Worm (Caenorhabditis elegans) whole organism, mixed stage, embryonic: ENCODE data around the gene C15B12.2.

Experiments
- M03D4.4 ChIP-seq: sonication (generic microtip); optimal IDR thresholded peaks from 2 replicates; lab custom pipeline; 2017; ENCODE audit warnings: mild to moderate bottlenecking, missing genetic modification characterization, missing compliant biosample characterization
- bed-3 ChIP-seq: fragments of 200-800 bp; sonication (Bioruptor generic); optimal IDR thresholded peaks from 3 replicates; lab custom pipeline; 2018; ENCODE audit warnings: mild to moderate bottlenecking, missing genetic modification characterization, moderate library complexity, missing compliant biosample characterization
- blmp-1 ChIP-seq: fragments of 150-350 bp; optimal IDR thresholded peaks from 2 replicates; lab custom pipeline; 2014; ENCODE audit warnings: missing biosample characterization, missing genetic modification characterization
- ceh-39 ChIP-seq: fragments of 150-350 bp; optimal IDR thresholded peaks from 2 replicates; lab custom pipeline; 2014; ENCODE audit warnings: missing biosample characterization, missing genetic modification characterization
- ceh-43 ChIP-seq: fragments of 200-800 bp; sonication (Bioruptor generic); optimal IDR thresholded peaks from 2 replicates; lab custom pipeline; 2018; ENCODE audit warnings: mild to moderate bottlenecking, missing genetic modification characterization, moderate library complexity, missing compliant biosample characterization
- ceh-83 ChIP-seq: fragments of 200-800 bp; sonication (Bioruptor generic); optimal IDR thresholded peaks from 2 replicates; lab custom pipeline; 2018; ENCODE audit warnings: mild to moderate bottlenecking, missing genetic modification characterization, missing compliant biosample characterization
- ces-1 ChIP-seq: fragments of 150-350 bp; optimal IDR thresholded peaks from 2 replicates; lab custom pipeline; 2014; ENCODE audit warnings: missing biosample characterization, missing genetic modification reagents, missing genetic modification characterization
- cnd-1 ChIP-seq: fragments of 200-800 bp; sonication (Bioruptor generic); optimal IDR thresholded peaks from 2 replicates; lab custom pipeline; 2018; ENCODE audit warnings: mild to moderate bottlenecking, missing genetic modification characterization, missing compliant biosample characterization
- drap-1 ChIP-seq: fragments of 200-800 bp; sonication (Bioruptor generic); optimal IDR thresholded peaks from 3 replicates; lab custom pipeline; 2018; ENCODE audit warnings: mild to moderate bottlenecking, missing genetic modification characterization, missing compliant biosample characterization
- elt-1 ChIP-seq: sonication (generic microtip); optimal IDR thresholded peaks from 2 replicates; lab custom pipeline; 2017; ENCODE audit warnings: missing genetic modification characterization, mild to moderate bottlenecking, missing compliant biosample characterization, antibody characterized with exemption, moderate library complexity, borderline replicate concordance; ENCODE audit not compliant: insufficient read depth
- elt-3 ChIP-seq: fragments of 150-350 bp; optimal IDR thresholded peaks from 2 replicates; lab custom pipeline; 2014; ENCODE audit warnings: missing biosample characterization, missing genetic modification characterization
- flh-1 ChIP-seq: fragments of 200-800 bp; sonication (Bioruptor generic); optimal IDR thresholded peaks from 2 replicates; lab custom pipeline; 2018; ENCODE audit warnings: mild to moderate bottlenecking, missing genetic modification characterization, moderate library complexity, missing compliant biosample characterization
- ham-2 ChIP-seq: fragments of 200-800 bp; sonication (Bioruptor generic); optimal IDR thresholded peaks from 2 replicates; lab custom pipeline; 2018; ENCODE audit warnings: mild to moderate bottlenecking, missing genetic modification characterization, missing compliant biosample characterization
- hlh-1 ChIP-seq: fragments of 150-350 bp; optimal IDR thresholded peaks from 2 replicates; lab custom pipeline; 2014; ENCODE audit warnings: missing biosample characterization, missing genetic modification reagents, missing genetic modification characterization
- lin-32 ChIP-seq: fragments of 200-800 bp; sonication (Bioruptor generic); optimal IDR thresholded peaks from 2 replicates; lab custom pipeline; 2018; ENCODE audit warnings: mild to moderate bottlenecking, missing genetic modification characterization, missing compliant biosample characterization
- lsy-2 ChIP-seq: fragments of 150-350 bp; optimal IDR thresholded peaks from 2 replicates; lab custom pipeline; 2014; ENCODE audit warnings: missing biosample characterization, missing genetic modification characterization
- mab-5 ChIP-seq: fragments of 150-350 bp; optimal IDR thresholded peaks from 2 replicates; lab custom pipeline; 2014; ENCODE audit warnings: missing biosample characterization, missing genetic modification characterization
- mep-1 ChIP-seq: fragments of 150-350 bp; optimal IDR thresholded peaks from 2 replicates; lab custom pipeline; 2017; ENCODE audit warnings: missing biosample characterization, missing genetic modification reagents, missing genetic modification characterization, inconsistent platforms
- mls-2 ChIP-seq: sonication (generic microtip); optimal IDR thresholded peaks from 2 replicates; lab custom pipeline; 2016; ENCODE audit warnings: mild to moderate bottlenecking, missing genetic modification characterization, moderate library complexity, missing compliant biosample characterization
- nhr-12 ChIP-seq: fragments of 150-350 bp; optimal IDR thresholded peaks from 2 replicates; lab custom pipeline; 2014; ENCODE audit warnings: missing biosample characterization, missing genetic modification characterization
- nhr-2 ChIP-seq: fragments of 150-350 bp; optimal IDR thresholded peaks from 2 replicates; lab custom pipeline; 2014; ENCODE audit warnings: missing biosample characterization, missing genetic modification characterization
- nhr-237 ChIP-seq: fragments of 150-350 bp; optimal IDR thresholded peaks from 2 replicates; lab custom pipeline; 2014; ENCODE audit warnings: missing biosample characterization, missing genetic modification characterization
- nhr-28 ChIP-seq: fragments of 150-350 bp; optimal IDR thresholded peaks from 2 replicates; lab custom pipeline; 2014; ENCODE audit warnings: missing biosample characterization, missing genetic modification characterization
- nhr-76 ChIP-seq: sonication (generic microtip); optimal IDR thresholded peaks from 2 replicates; lab custom pipeline; 2017; ENCODE audit warnings: missing biosample characterization, missing genetic modification characterization
- pha-4 ChIP-seq: fragments of 150-350 bp; optimal IDR thresholded peaks from 2 replicates; lab custom pipeline; 2018; ENCODE audit warnings: missing biosample characterization, missing genetic modification reagents, missing genetic modification characterization
- sem-2 ChIP-seq: fragments of 200-800 bp; sonication (Bioruptor generic); optimal IDR thresholded peaks from 2 replicates; lab custom pipeline; 2018; ENCODE audit warnings: mild to moderate bottlenecking, missing genetic modification characterization, missing compliant biosample characterization
- snpc-4 ChIP-seq: fragments of 150-350 bp; optimal IDR thresholded peaks from 2 replicates; lab custom pipeline; 2014; ENCODE audit warnings: missing biosample characterization, missing genetic modification characterization
- sptf-1 ChIP-seq: sonication (generic microtip); optimal IDR thresholded peaks from 2 replicates; lab custom pipeline; 2017; ENCODE audit warnings: mild to moderate bottlenecking, missing genetic modification characterization, moderate library complexity, missing compliant biosample characterization
- tbx-8 ChIP-seq: fragments of 200-800 bp; sonication (Bioruptor generic); optimal IDR thresholded peaks from 2 replicates; lab custom pipeline; 2018; ENCODE audit warnings: mild to moderate bottlenecking, missing genetic modification characterization, moderate library complexity, missing compliant biosample characterization
- unc-120 ChIP-seq: sonication (generic microtip); optimal IDR thresholded peaks from 2 replicates; lab custom pipeline; 2017; ENCODE audit warnings: missing genetic modification characterization, missing compliant biosample characterization; ENCODE audit not compliant: poor library complexity, severe bottlenecking
- unc-39 ChIP-seq: fragments of 150-350 bp; optimal IDR thresholded peaks from 2 replicates; lab custom pipeline; 2014; ENCODE audit warnings: missing biosample characterization, missing genetic modification characterization
- unc-62 ChIP-seq: fragments of 150-350 bp; optimal IDR thresholded peaks from 2 replicates; lab custom pipeline; 2014; ENCODE audit warnings: missing biosample characterization, missing genetic modification reagents, missing genetic modification characterization
- zip-8 ChIP-seq: fragments of 150-350 bp; optimal IDR thresholded peaks from 2 replicates; lab custom pipeline; 2014; ENCODE audit warnings: missing biosample characterization, missing genetic modification characterization
- ztf-11 ChIP-seq: fragments of 150-350 bp; optimal IDR thresholded peaks from 2 replicates; lab custom pipeline; 2014; ENCODE audit warnings: missing biosample characterization, missing genetic modification characterization

C15B12.2 gene

ce11 chrX:6458001-6458400, 5.2 kb upstream of the C15B12.2 start:
- TF ChIP-seq ces-1 (GFP tag; lab: Kevin White, UChicago) (no peak), mab-5 (tag; lab: Kevin White, UChicago) (no peak), nhr-28 (tag; lab: Kevin White, UChicago) (no peak), ceh-43 (no peak), bed-3 (GFP tag; lab: Kevin White, UChicago) (no peak)
- TF ChIP-seq, all 35 proteins: peak for 0

DNA sequence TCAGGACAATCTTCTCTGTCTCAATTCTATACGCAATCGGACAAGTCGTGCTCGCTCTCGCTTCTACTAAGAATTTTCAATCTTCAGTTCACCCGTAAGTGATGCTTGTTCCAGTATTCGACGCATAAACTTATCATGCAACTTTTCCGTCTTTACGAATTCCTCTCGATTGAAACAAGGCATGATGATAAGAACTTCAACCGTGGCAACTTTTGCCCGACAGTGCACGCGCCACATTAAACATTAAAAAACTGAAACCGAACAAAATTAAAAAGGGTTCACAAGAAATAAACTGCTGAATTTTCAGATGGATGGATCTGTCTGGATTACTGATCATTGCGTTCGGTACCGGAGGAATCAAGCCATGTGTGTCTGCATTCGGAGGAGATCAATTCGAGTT, 4.7 kb upstream of the C15B12.2 start:
- TF ChIP-seq unc-120 (tag; lab: Kevin White, UChicago): no peak
- no peak for TF ChIP-seq blmp-1 (tag; lab: Kevin White, UChicago)
- TF ChIP-seq flh-1: no peak
- TF ChIP-seq nhr-2 (tag; lab: Kevin White, UChicago): no peak
- TF ChIP-seq sem-2: no peak
- TF ChIP-seq elt-1 (tag; lab: Kevin White, UChicago): no peak
- TF ChIP-seq mep-1 (tag; lab: Kevin White, UChicago): no peak
- no peak for TF ChIP-seq lsy-2 (tag; lab: Kevin White, UChicago)
- TF ChIP-seq tbx-8 (GFP tag; lab: Kevin White, UChicago): no peak
- no peak for TF ChIP-seq mls-2 (tag; lab: Kevin White, UChicago)
- no peak for TF ChIP-seq zip-8 (tag; lab: Kevin White, UChicago)
- no peak for TF ChIP-seq nhr-237 (tag; lab: Kevin White, UChicago)
- no peak for TF ChIP-seq snpc-4 (tag; lab: Kevin White, UChicago)
- TF ChIP-seq hlh-1 (tag; lab: Kevin White, UChicago): no peak
- no peak for TF ChIP-seq M03D4.4 (tag; lab: Kevin White, UChicago)
- no peak for TF ChIP-seq nhr-76
- TF ChIP-seq ces-1 (GFP tag; lab: Kevin White, UChicago): no peak
- TF ChIP-seq nhr-28 (tag; lab: Kevin White, UChicago): no peak
- TF ChIP-seq ceh-43: no peak
- TF ChIP-seq ceh-39 (tag; lab: Kevin White, UChicago): no peak

DNA sequence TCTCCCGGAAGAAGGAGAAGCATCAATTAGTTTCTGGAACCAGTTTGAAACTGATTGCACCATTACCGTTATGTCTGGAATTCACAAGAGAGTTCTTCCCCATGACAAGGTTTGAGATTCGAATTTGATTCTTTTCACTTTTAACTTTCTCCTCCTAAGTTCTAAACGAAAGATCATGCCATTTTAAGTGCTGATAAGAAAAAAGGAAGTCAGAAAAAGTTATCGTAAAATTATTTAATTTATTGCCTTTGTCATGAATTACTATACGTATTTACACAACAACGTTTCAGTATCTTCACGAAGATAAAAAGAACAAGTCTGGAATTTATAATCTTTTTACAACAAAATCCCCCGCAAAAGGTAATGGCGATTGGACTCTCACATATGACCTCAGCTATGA, 3.1 kb upstream of the C15B12.2 start:
- TF ChIP-seq unc-39 (tag; lab: Kevin White, UChicago) (no peak), zip-8 (tag; lab: Kevin White, UChicago) (no peak), tbx-8 (GFP tag; lab: Kevin White, UChicago) (no peak), flh-1 (no peak), lsy-2 (tag; lab: Kevin White, UChicago) (no peak), nhr-76 (no peak), mep-1 (tag; lab: Kevin White, UChicago) (no peak), pha-4 (no peak), drap-1 (GFP tag; lab: Kevin White, UChicago) (no peak), cnd-1 (tag; lab: Kevin White, UChicago) (no peak), elt-1 (tag; lab: Kevin White, UChicago) (no peak), lin-32 (GFP tag; lab: Kevin White, UChicago) (no peak), unc-62 (GFP tag; lab: Kevin White, UChicago) (no peak), nhr-28 (tag; lab: Kevin White, UChicago) (no peak), ces-1 (GFP tag; lab: Kevin White, UChicago) (no peak), bed-3 (GFP tag; lab: Kevin White, UChicago) (no peak)

DNA sequence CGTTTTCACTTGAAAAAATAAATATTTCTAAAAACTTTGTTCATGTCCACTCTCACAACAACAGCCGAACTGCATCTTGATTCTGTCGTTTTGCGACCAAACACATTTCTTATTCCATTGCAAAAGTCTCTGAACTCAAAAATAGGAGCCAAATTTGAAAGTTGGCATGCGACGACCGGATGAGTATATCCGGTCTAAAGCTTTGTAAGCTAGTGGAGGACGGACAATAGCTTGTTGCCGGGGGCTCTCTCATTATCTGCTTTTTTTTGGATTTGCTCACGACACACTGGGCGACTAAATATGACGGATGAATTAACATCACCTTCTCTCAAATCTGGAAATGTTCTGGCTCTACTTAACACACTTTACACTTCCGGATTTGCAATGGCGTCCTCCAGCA, 1.5 kb upstream of the C15B12.2 start, which contains the start of gene K04E7.1:
Gene K04E7.1 (plus strand): TSS at position 301 of the 400 bp plus-strand sequence.
- TF ChIP-seq zip-8 (tag; lab: Kevin White, UChicago) (no peak), unc-39 (tag; lab: Kevin White, UChicago) (no peak), unc-120 (tag; lab: Kevin White, UChicago) (no peak), ceh-39 (tag; lab: Kevin White, UChicago) (no peak), nhr-237 (tag; lab: Kevin White, UChicago) (no peak), hlh-1 (tag; lab: Kevin White, UChicago) (no peak), lin-32 (GFP tag; lab: Kevin White, UChicago) (no peak), nhr-2 (tag; lab: Kevin White, UChicago) (no peak), cnd-1 (tag; lab: Kevin White, UChicago) (no peak), ztf-11 (tag; lab: Kevin White, UChicago) (no peak), mls-2 (tag; lab: Kevin White, UChicago) (no peak), elt-1 (tag; lab: Kevin White, UChicago) (no peak), ces-1 (GFP tag; lab: Kevin White, UChicago) (no peak), mab-5 (tag; lab: Kevin White, UChicago) (no peak)

- TF ChIP-seq ceh-83 (GFP tag; lab: Kevin White, UChicago): no peak
- no peak for TF ChIP-seq M03D4.4 (tag; lab: Kevin White, UChicago)
- no peak for TF ChIP-seq mab-5 (tag; lab: Kevin White, UChicago)
- TF ChIP-seq pha-4: no peak
- TF ChIP-seq nhr-76: no peak
- no peak for TF ChIP-seq flh-1
- no peak for TF ChIP-seq sptf-1 (tag; lab: Kevin White, UChicago)
- no peak for TF ChIP-seq ham-2
- no peak for TF ChIP-seq nhr-12 (tag; lab: Kevin White, UChicago)
- TF ChIP-seq elt-1 (tag; lab: Kevin White, UChicago): no peak
- no peak for TF ChIP-seq ceh-43
- no peak for TF ChIP-seq blmp-1 (tag; lab: Kevin White, UChicago)
- TF ChIP-seq mls-2 (tag; lab: Kevin White, UChicago): no peak
- no peak for TF ChIP-seq ztf-11 (tag; lab: Kevin White, UChicago)
- no peak for TF ChIP-seq drap-1 (GFP tag; lab: Kevin White, UChicago)
- TF ChIP-seq bed-3 (GFP tag; lab: Kevin White, UChicago): no peak
- no peak for TF ChIP-seq lin-32 (GFP tag; lab: Kevin White, UChicago)
- TF ChIP-seq elt-3 (tag; lab: Kevin White, UChicago): no peak
- TF ChIP-seq cnd-1 (tag; lab: Kevin White, UChicago): no peak
- no peak for TF ChIP-seq unc-62 (GFP tag; lab: Kevin White, UChicago)
These were observed 733 bp upstream of the C15B12.2 start for ce11 chrX:6462479-6462878.
